Fruit fly (Drosophila melanogaster) whole organism, wandering third instar larva: ENCODE measurements around the gene ex.
A peak's percentile ranks its signal among the peaks of the same experiment; 100 is the strongest.

Experiments
- Abd-B ChIP-seq: fragments of >200 bp; optimal IDR thresholded peaks from 2 replicates; lab custom pipeline; 2017; ENCODE audit warnings: missing biosample characterization, missing genetic modification characterization
- CG32264 ChIP-seq: fragments of 200-800 bp; sonication (Bioruptor generic); optimal IDR thresholded peaks from 2 replicates; lab custom pipeline; 2016; ENCODE audit warnings: missing biosample characterization, missing genetic modification characterization
- CG9705 ChIP-seq: fragments of 200-800 bp; sonication (Bioruptor generic); optimal IDR thresholded peaks from 2 replicates; lab custom pipeline; 2018; ENCODE audit warnings: missing biosample characterization, mild to moderate bottlenecking, missing genetic modification characterization
- CrebA ChIP-seq: fragments of 200-800 bp; sonication (Bioruptor generic); optimal IDR thresholded peaks from 2 replicates; lab custom pipeline; 2016; ENCODE audit warnings: missing biosample characterization, mild to moderate bottlenecking, missing genetic modification characterization, borderline replicate concordance
- Dfd ChIP-seq: fragments of >200 bp; optimal IDR thresholded peaks from 2 replicates; lab custom pipeline; 2017; ENCODE audit warnings: missing biosample characterization, missing genetic modification characterization
- Dif ChIP-seq: fragments of 200-275, 200-300 bp; sonication (Bioruptor generic); optimal IDR thresholded peaks from 2 replicates; lab custom pipeline; 2018; ENCODE audit warnings: missing biosample characterization, missing genetic modification characterization; ENCODE audit not compliant: partially characterized antibody
- GATAd ChIP-seq: sonication (Bioruptor generic); optimal IDR thresholded peaks from 2 replicates; lab custom pipeline; 2016; ENCODE audit warnings: missing biosample characterization, missing genetic modification characterization
- HLH106 ChIP-seq: fragments of 200-800 bp; optimal IDR thresholded peaks from 3 replicates; lab custom pipeline; 2019; ENCODE audit warnings: missing biosample characterization, mild to moderate bottlenecking, missing genetic modification characterization, moderate library complexity
- Hnf4 ChIP-seq: fragments of 200-800 bp; sonication (Bioruptor generic); optimal IDR thresholded peaks from 2 replicates; lab custom pipeline; 2016; ENCODE audit warnings: missing biosample characterization, mild to moderate bottlenecking, missing genetic modification characterization
- Hr78 ChIP-seq: fragments of >200 bp; optimal IDR thresholded peaks from 2 replicates; lab custom pipeline; 2017; ENCODE audit warnings: missing biosample characterization, missing genetic modification characterization
- Hr83 ChIP-seq: fragments of 200-300 bp; sonication (Bioruptor generic); optimal IDR thresholded peaks from 2 replicates; lab custom pipeline; 2016; ENCODE audit warnings: missing biosample characterization, mild to moderate bottlenecking, missing genetic modification characterization, moderate library complexity; ENCODE audit not compliant: poor library complexity, severe bottlenecking
- Jra ChIP-seq: sonication (Bioruptor generic); optimal IDR thresholded peaks from 2 replicates; lab custom pipeline; 2016; ENCODE audit warnings: missing biosample characterization, missing genetic modification characterization
- Mio ChIP-seq: sonication (Bioruptor generic); optimal IDR thresholded peaks from 2 replicates; lab custom pipeline; 2016; ENCODE audit warnings: missing biosample characterization, missing genetic modification characterization
- Myc ChIP-seq: fragments of >200 bp; optimal IDR thresholded peaks from 2 replicates; lab custom pipeline; 2017
- N ChIP-seq: fragments of >200 bp; optimal IDR thresholded peaks from 2 replicates; lab custom pipeline; 2018; ENCODE audit warnings: missing biosample characterization, missing external identifiers, missing genetic modification characterization
- OdsH ChIP-seq: fragments of 200-800 bp; sonication (Bioruptor generic); optimal IDR thresholded peaks from 2 replicates; lab custom pipeline; 2016; ENCODE audit warnings: missing biosample characterization, mild to moderate bottlenecking, missing genetic modification characterization
- Rel ChIP-seq, 2 experiments: fragments of 200-800 bp; sonication (Bioruptor generic) in 1 of 2; optimal IDR thresholded peaks; 2 replicates in 1 of 2; 3 replicates in 1 of 2; lab custom pipeline; 2016 to 2019; ENCODE audit warnings: mild to moderate bottlenecking in 2 of 2, missing biosample characterization in 2 of 2, missing genetic modification characterization in 2 of 2, moderate library complexity in 1 of 2
- Sp1 ChIP-seq: fragments of 200-800 bp; sonication (Bioruptor generic); optimal IDR thresholded peaks from 3 replicates; lab custom pipeline; 2019; ENCODE audit warnings: missing biosample characterization, mild to moderate bottlenecking, missing genetic modification characterization, moderate library complexity
- Vsx2 ChIP-seq: fragments of 200-300, 225-300 bp; sonication (Bioruptor generic); optimal IDR thresholded peaks from 2 replicates; lab custom pipeline; 2018; ENCODE audit warnings: missing biosample characterization, missing genetic modification characterization; ENCODE audit not compliant: partially characterized antibody
- br ChIP-seq: fragments of 200-800 bp; sonication (Bioruptor generic); optimal IDR thresholded peaks from 2 replicates; lab custom pipeline; 2016; ENCODE audit warnings: missing biosample characterization, missing genetic modification characterization
- brk ChIP-seq: fragments of 200-800 bp; sonication (Bioruptor generic); optimal IDR thresholded peaks from 2 replicates; lab custom pipeline; 2016; ENCODE audit warnings: missing biosample characterization, mild to moderate bottlenecking, missing genetic modification characterization
- dl ChIP-seq, 2 experiments: fragments of 175-275, 200-275 bp in 1 of 2; fragments of 200-275 bp in 1 of 2; sonication (Bioruptor generic); optimal IDR thresholded peaks; lab custom pipeline; 2018; ENCODE audit warnings: mild to moderate bottlenecking in 2 of 2, missing biosample characterization in 2 of 2, missing genetic modification characterization in 2 of 2, moderate library complexity in 2 of 2; ENCODE audit not compliant: partially characterized antibody in 2 of 2, insufficient read depth in 1 of 2
- dmrt93B ChIP-seq: fragments of 200-800 bp; sonication (Bioruptor generic); optimal IDR thresholded peaks from 2 replicates; lab custom pipeline; 2018; ENCODE audit warnings: missing biosample characterization, mild to moderate bottlenecking, missing genetic modification characterization
- dsf ChIP-seq: sonication (Bioruptor generic); optimal IDR thresholded peaks from 2 replicates; lab custom pipeline; 2016; ENCODE audit warnings: missing biosample characterization, missing genetic modification characterization, borderline replicate concordance
- ey ChIP-seq: fragments of 200-800 bp; sonication (Bioruptor generic); optimal IDR thresholded peaks from 2 replicates; lab custom pipeline; 2016; ENCODE audit warnings: missing biosample characterization, missing genetic modification characterization
- foxo ChIP-seq, 2 experiments: fragments of 200-800 bp; sonication (Bioruptor generic); optimal IDR thresholded peaks; 2 replicates in 1 of 2; 3 replicates in 1 of 2; lab custom pipeline; 2016 to 2017; ENCODE audit warnings: missing biosample characterization in 2 of 2, missing genetic modification characterization in 2 of 2
- fru ChIP-seq: fragments of 200-800 bp; sonication (Bioruptor generic); optimal IDR thresholded peaks from 3 replicates; lab custom pipeline; 2016; ENCODE audit warnings: missing biosample characterization, mild to moderate bottlenecking, missing genetic modification characterization
- h ChIP-seq: fragments of 200-800 bp; sonication (Bioruptor generic); optimal IDR thresholded peaks from 3 replicates; lab custom pipeline; 2016; ENCODE audit warnings: missing biosample characterization, mild to moderate bottlenecking, missing genetic modification characterization
- jim ChIP-seq: fragments of 175-275, 200-325 bp; sonication (Bioruptor generic); optimal IDR thresholded peaks from 2 replicates; lab custom pipeline; 2016; ENCODE audit warnings: missing biosample characterization, mild to moderate bottlenecking, missing genetic modification characterization
- lola ChIP-seq: fragments of >200 bp; optimal IDR thresholded peaks from 2 replicates; lab custom pipeline; 2017; ENCODE audit warnings: missing biosample characterization, missing genetic modification characterization
- pan ChIP-seq: fragments of >200 bp; optimal IDR thresholded peaks from 2 replicates; lab custom pipeline; 2017
- psq ChIP-seq: fragments of 200-800 bp; sonication (Bioruptor generic); optimal IDR thresholded peaks from 3 replicates; lab custom pipeline; 2017; ENCODE audit warnings: missing biosample characterization, mild to moderate bottlenecking, missing genetic modification characterization, moderate library complexity
- rgr ChIP-seq: fragments of 200-800 bp; sonication (Bioruptor generic); optimal IDR thresholded peaks from 3 replicates; lab custom pipeline; 2016; ENCODE audit warnings: missing biosample characterization, mild to moderate bottlenecking, missing genetic modification characterization
- sage ChIP-seq: fragments of 200-800 bp; sonication (Bioruptor generic); optimal IDR thresholded peaks from 2 replicates; lab custom pipeline; 2016; ENCODE audit warnings: missing biosample characterization, mild to moderate bottlenecking, missing genetic modification characterization
- sv ChIP-seq: fragments of 200-800 bp; sonication (Bioruptor generic); optimal IDR thresholded peaks from 3 replicates; lab custom pipeline; 2016; ENCODE audit warnings: missing biosample characterization, missing genetic modification characterization
- tai ChIP-seq: sonication (Bioruptor generic); optimal IDR thresholded peaks from 2 replicates; lab custom pipeline; 2016; ENCODE audit warnings: missing biosample characterization, missing genetic modification characterization
- usp ChIP-seq: fragments of >200 bp; optimal IDR thresholded peaks from 2 replicates; lab custom pipeline; 2017; ENCODE audit warnings: missing biosample characterization, missing genetic modification characterization
- woc ChIP-seq: sonication (Bioruptor generic); optimal IDR thresholded peaks from 2 replicates; lab custom pipeline; 2016; ENCODE audit warnings: missing biosample characterization, mild to moderate bottlenecking, missing genetic modification characterization

Gene ex

DNA sequence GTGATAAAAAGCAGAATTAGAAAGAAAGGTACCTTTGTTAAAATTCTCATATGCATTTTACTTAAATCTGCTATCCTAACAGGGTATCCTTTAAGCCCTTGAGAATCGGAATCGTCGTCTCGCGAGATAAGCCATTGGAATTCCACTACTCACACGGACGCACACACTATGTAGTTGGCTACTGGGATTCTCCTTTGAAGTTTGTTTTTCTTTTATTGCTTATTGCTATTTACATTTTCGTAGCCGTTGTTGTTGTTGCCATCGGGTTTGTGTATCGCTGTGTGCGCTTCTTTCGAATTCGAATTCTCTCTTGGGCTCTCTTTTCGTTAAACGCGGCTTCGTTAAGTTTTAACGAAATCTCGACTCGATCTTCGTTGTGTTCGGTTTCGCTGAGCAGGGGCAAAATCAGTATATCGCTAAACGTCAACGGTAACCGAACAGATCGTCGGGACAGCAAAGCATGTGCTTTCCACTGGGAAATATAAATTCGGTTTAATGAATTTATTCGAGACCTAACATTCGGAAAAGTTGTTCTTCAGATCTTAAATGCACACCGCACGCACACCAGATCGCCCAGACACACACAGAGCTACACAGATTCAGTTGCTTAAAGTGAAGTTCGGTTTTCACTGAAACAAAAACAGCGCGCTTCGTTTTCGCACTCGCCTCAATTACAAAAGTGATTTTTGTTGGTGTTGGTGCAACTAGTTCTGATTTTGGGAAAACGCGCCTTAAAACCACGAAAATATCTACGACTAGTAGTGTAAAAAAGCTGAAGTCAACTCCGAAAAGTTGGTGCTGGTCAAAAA is at the start of gene ex:
TSS of gene ex (plus strand) at position 408 of the 809 bp plus-strand sequence.
- no peak for TF ChIP-seq Rel (GFP tag; optimal IDR thresholded peaks at IDR 0.05; lab: Kevin White, UChicago)
- TF ChIP-seq Rel (tag; optimal IDR thresholded peaks at IDR 0.05; lab: Kevin White, UChicago) = peak; percentile 25
- peak; percentile 12 for TF ChIP-seq OdsH
- TF ChIP-seq Vsx2 (GFP tag; lab: Kevin White, UChicago) = no peak
- no peak for TF ChIP-seq Jra (GFP tag; lab: Kevin White, UChicago)
- no peak for TF ChIP-seq Myc
- no peak for TF ChIP-seq N
- TF ChIP-seq psq = peak; percentile 40
- no peak for TF ChIP-seq Hr78 (GFP tag; lab: Kevin White, UChicago)
- TF ChIP-seq CG9705 = no peak
- no peak for TF ChIP-seq Dif (GFP tag; lab: Kevin White, UChicago)
- TF ChIP-seq foxo (GFP tag; optimal IDR thresholded peaks at IDR 0.05; lab: Kevin White, UChicago) = peak in 1 of 2 experiments; percentile 53
- TF ChIP-seq lola (GFP tag; lab: Kevin White, UChicago) = no peak
- TF ChIP-seq brk (GFP tag; lab: Kevin White, UChicago) = peak; percentile 13
- peak; percentile 2 for TF ChIP-seq Hnf4 (GFP tag; lab: Kevin White, UChicago)
- no peak for TF ChIP-seq woc (GFP tag; lab: Kevin White, UChicago)
- TF ChIP-seq CG32264 (GFP tag; lab: Kevin White, UChicago) = no peak
- peak; percentile 8 for TF ChIP-seq rgr (GFP tag; lab: Kevin White, UChicago)
- TF ChIP-seq Mio = no peak
- TF ChIP-seq sage = peak; percentile 36
- TF ChIP-seq sv (GFP tag; lab: Kevin White, UChicago) = no peak
- no peak for TF ChIP-seq h (GFP tag; lab: Kevin White, UChicago)
- TF ChIP-seq GATAd (GFP tag; lab: Kevin White, UChicago) = no peak
- no peak for TF ChIP-seq dmrt93B
- no peak for TF ChIP-seq tai (GFP tag; lab: Kevin White, UChicago)
- TF ChIP-seq pan (lab: Kevin White, UChicago) = no peak
- TF ChIP-seq Dfd (GFP tag; lab: Kevin White, UChicago) = no peak
- peak; percentile 16 for TF ChIP-seq Sp1 (GFP tag; lab: Kevin White, UChicago)
- no peak for TF ChIP-seq fru (GFP tag; lab: Kevin White, UChicago)
- TF ChIP-seq dsf (GFP tag; lab: Kevin White, UChicago) = no peak
- no peak for TF ChIP-seq Abd-B (GFP tag; lab: Kevin White, UChicago)
- no peak for TF ChIP-seq jim (GFP tag; lab: Kevin White, UChicago)
- no peak for TF ChIP-seq usp (GFP tag; lab: Kevin White, UChicago)
- TF ChIP-seq ey (GFP tag; lab: Kevin White, UChicago) = no peak
- TF ChIP-seq Hr83 (GFP tag; lab: Kevin White, UChicago) = peak; percentile 15
- no peak for TF ChIP-seq br (GFP tag; lab: Kevin White, UChicago)
- no peak for TF ChIP-seq HLH106
- TF ChIP-seq CrebA (GFP tag; lab: Kevin White, UChicago) = peak; percentile 88
- TF ChIP-seq dl (GFP tag; optimal IDR thresholded peaks at IDR 0.05; lab: Kevin White, UChicago; ENCODE audit: insufficient read depth in 1 of 2, partially characterized antibody in 2 of 2) = no peak

DNA sequence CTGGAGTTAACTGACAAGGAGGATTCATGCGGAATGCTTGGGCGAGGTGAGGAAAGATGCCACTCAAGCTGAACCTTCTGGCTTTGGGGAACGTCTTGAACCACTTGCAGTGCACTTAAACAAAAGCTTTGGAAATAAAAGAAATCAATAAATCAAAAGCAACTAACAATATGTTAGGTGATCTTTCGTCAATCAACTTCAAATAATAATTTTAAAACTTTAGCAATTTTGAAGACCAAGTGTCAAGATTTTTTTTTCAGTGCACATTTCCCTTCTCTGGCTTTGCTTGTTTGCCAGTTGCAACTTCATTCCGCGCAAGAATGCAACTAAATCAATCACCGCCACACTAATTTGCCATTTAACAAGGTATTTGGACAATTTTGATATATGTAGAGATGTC is 48.2 kb upstream of the ex start:
- TF ChIP-seq Myc (no peak), HLH106 (peak; percentile 62), GATAd (GFP tag; lab: Kevin White, UChicago) (no peak), Vsx2 (GFP tag; lab: Kevin White, UChicago) (no peak), Sp1 (GFP tag; lab: Kevin White, UChicago) (peak; percentile 55), CrebA (GFP tag; lab: Kevin White, UChicago) (no peak), OdsH (peak; percentile 57), Dif (GFP tag; lab: Kevin White, UChicago) (no peak), N (no peak), dsf (GFP tag; lab: Kevin White, UChicago) (no peak), pan (lab: Kevin White, UChicago) (no peak), foxo (GFP tag; optimal IDR thresholded peaks at IDR 0.05; lab: Kevin White, UChicago) (peak in 1 of 2 experiments; percentile 70), CG9705 (no peak), tai (GFP tag; lab: Kevin White, UChicago) (no peak), jim (GFP tag; lab: Kevin White, UChicago) (no peak), fru (GFP tag; lab: Kevin White, UChicago) (peak; percentile 69), ey (GFP tag; lab: Kevin White, UChicago) (peak; percentile 63), dmrt93B (peak; percentile 5), Jra (GFP tag; lab: Kevin White, UChicago) (peak; percentile 19), h (GFP tag; lab: Kevin White, UChicago) (peak; percentile 72), sage (peak; percentile 12), Hnf4 (GFP tag; lab: Kevin White, UChicago) (peak; percentile 67), brk (GFP tag; lab: Kevin White, UChicago) (peak; percentile 64), Dfd (GFP tag; lab: Kevin White, UChicago) (no peak), woc (GFP tag; lab: Kevin White, UChicago) (peak; percentile 36), Abd-B (GFP tag; lab: Kevin White, UChicago) (no peak), Mio (no peak), sv (GFP tag; lab: Kevin White, UChicago) (no peak), psq (peak; percentile 43), lola (GFP tag; lab: Kevin White, UChicago) (no peak), Hr78 (GFP tag; lab: Kevin White, UChicago) (no peak), Rel (GFP tag; optimal IDR thresholded peaks at IDR 0.05; lab: Kevin White, UChicago) (no peak), Rel (tag; optimal IDR thresholded peaks at IDR 0.05; lab: Kevin White, UChicago) (peak; percentile 1), CG32264 (GFP tag; lab: Kevin White, UChicago) (no peak), dl (GFP tag; optimal IDR thresholded peaks at IDR 0.05; lab: Kevin White, UChicago; ENCODE audit: insufficient read depth in 1 of 2, partially characterized antibody in 2 of 2) (no peak), usp (GFP tag; lab: Kevin White, UChicago) (no peak), br (GFP tag; lab: Kevin White, UChicago) (peak; percentile 70), rgr (GFP tag; lab: Kevin White, UChicago) (peak; percentile 67), Hr83 (GFP tag; lab: Kevin White, UChicago) (no peak)
